Worm (Caenorhabditis elegans) whole organism, L1 larva: ENCODE measurements around the gene mrps-10.

Source experiments
- aly-2 ChIP-seq: fragments of 150-350 bp; optimal IDR thresholded peaks from 2 replicates; lab custom pipeline; 2014; ENCODE audit warnings: missing biosample characterization, missing genetic modification characterization
- elt-2 ChIP-seq: sonication (generic microtip); optimal IDR thresholded peaks from 2 replicates; lab custom pipeline; 2016; ENCODE audit warnings: missing genetic modification characterization, mild to moderate bottlenecking, inconsistent platforms, missing compliant biosample characterization, missing genetic modification reagents
- fkh-10 ChIP-seq: sonication (generic microtip); optimal IDR thresholded peaks from 2 replicates; lab custom pipeline; 2017; ENCODE audit warnings: missing biosample characterization, missing genetic modification reagents, missing genetic modification characterization
- isw-1 ChIP-seq: fragments of 200-800 bp; sonication (Bioruptor generic); IDR thresholded peaks from 2 replicates; pipeline ENCODE4 v1.3.6; 2022; ENCODE audit warnings: missing genetic modification characterization, missing compliant biosample characterization
- ztf-11 ChIP-seq, 2 experiments: sonication (generic microtip); optimal IDR thresholded peaks; 2 replicates each; lab custom pipeline; 2016 to 2017; ENCODE audit warnings: missing genetic modification characterization in 2 of 2, missing biosample characterization in 1 of 2, missing compliant biosample characterization in 1 of 2
- ztf-4 ChIP-seq: fragments of 150-350 bp; optimal IDR thresholded peaks from 2 replicates; lab custom pipeline; 2014; ENCODE audit warnings: missing biosample characterization, missing genetic modification characterization

DNA sequence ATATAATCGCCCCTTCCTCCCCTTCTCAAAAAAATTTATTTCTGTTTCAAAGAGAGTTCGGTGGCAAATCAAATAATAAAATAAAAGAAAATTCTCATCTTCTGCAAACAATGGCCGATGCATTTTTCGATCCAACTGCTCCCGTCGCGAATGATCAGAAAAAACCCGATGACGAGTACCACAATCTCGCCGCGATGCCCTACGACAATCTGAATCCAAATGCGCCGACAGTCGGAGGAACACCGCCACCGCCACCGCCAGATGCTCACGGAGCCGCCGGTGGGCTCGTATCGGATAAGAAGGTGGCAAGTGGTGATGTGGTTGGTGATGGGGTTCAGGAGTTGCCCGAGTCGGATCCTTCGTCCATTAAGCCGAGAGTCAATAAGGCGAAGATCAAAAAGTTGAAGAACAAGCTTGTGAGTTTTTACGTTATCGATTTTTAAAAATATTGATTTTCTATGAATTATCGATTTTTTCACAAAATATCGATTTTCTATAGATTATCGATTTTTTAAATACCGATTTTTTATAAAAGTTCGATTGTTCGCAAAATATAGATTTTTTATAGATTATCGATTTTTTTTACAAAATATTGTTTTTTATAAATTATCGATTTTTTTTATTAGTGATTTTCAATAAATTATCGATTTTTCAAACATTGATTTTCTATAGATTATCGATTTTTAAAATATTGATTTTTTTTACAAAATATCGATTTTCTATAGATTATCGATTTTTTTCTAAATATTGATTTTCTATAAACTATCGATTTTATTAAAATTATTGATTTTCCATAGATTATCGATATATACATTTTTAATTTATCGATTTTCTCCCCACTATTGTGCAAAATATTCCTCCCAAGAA lies 25.2 kb downstream of the mrps-10 start, which contains the start of gene Y39E4A.1:
- no peak for TF ChIP-seq fkh-10 (GFP tag; lab: Kevin White, UChicago)
- no peak for TF ChIP-seq elt-2 (tag; lab: Kevin White, UChicago)
- no peak for TF ChIP-seq ztf-4 (tag; lab: Kevin White, UChicago)
- TF ChIP-seq ztf-11 (tag; optimal IDR thresholded peaks at IDR 0.05; lab: Kevin White, UChicago) = no peak
- no peak for TF ChIP-seq isw-1
- no peak for TF ChIP-seq aly-2 (tag; lab: Kevin White, UChicago)
